Worm (Caenorhabditis elegans) whole organism, early embryonic: ENCODE data around the gene T14G8.3.

Source experiments
- B0310.2 ChIP-seq: sonication (generic microtip); optimal IDR thresholded peaks from 2 replicates; lab custom pipeline; 2016; ENCODE audit warnings: mild to moderate bottlenecking, missing genetic modification characterization, missing compliant biosample characterization
- F13C5.2 ChIP-seq: sonication (generic microtip); optimal IDR thresholded peaks from 2 replicates; lab custom pipeline; 2017; ENCODE audit warnings: mild to moderate bottlenecking, missing genetic modification characterization, inconsistent platforms, missing compliant biosample characterization
- aly-1 ChIP-seq: sonication (generic microtip); optimal IDR thresholded peaks from 2 replicates; lab custom pipeline; 2016; ENCODE audit warnings: missing genetic modification characterization, missing compliant biosample characterization
- ama-1 ChIP-seq: fragments of 150-350 bp; optimal IDR thresholded peaks from 2 replicates; lab custom pipeline; 2014
- ceh-13 ChIP-seq: fragments of 200-800 bp; sonication (Bioruptor generic); optimal IDR thresholded peaks from 2 replicates; lab custom pipeline; 2018; ENCODE audit warnings: mild to moderate bottlenecking, missing genetic modification characterization, missing compliant biosample characterization
- ceh-36 ChIP-seq: sonication (generic microtip); optimal IDR thresholded peaks from 2 replicates; lab custom pipeline; 2016; ENCODE audit warnings: missing genetic modification characterization, inconsistent platforms, missing compliant biosample characterization
- ets-7 ChIP-seq: sonication (generic microtip); optimal IDR thresholded peaks from 2 replicates; lab custom pipeline; 2016; ENCODE audit warnings: missing genotype, missing genetic modification characterization, missing compliant biosample characterization
- flt-1 ChIP-seq: fragments of 200-800 bp; sonication (Bioruptor generic); IDR thresholded peaks from 2 replicates; pipeline ENCODE4 v1.3.6; 2022; ENCODE audit warnings: missing genetic modification characterization, missing compliant biosample characterization
- hmbx-1 ChIP-seq: sonication (generic microtip); optimal IDR thresholded peaks from 2 replicates; lab custom pipeline; 2016; ENCODE audit warnings: mild to moderate bottlenecking, missing genetic modification characterization, missing compliant biosample characterization
- hmg-4 ChIP-seq: fragments of 200-800 bp; sonication (Bioruptor generic); optimal IDR thresholded peaks from 2 replicates; lab custom pipeline; 2018; ENCODE audit warnings: mild to moderate bottlenecking, missing genetic modification characterization, missing compliant biosample characterization
- hnd-1 ChIP-seq: sonication (generic microtip); optimal IDR thresholded peaks from 2 replicates; lab custom pipeline; 2016; ENCODE audit warnings: missing genetic modification characterization, missing compliant biosample characterization
- pes-1 ChIP-seq: fragments of 200-800 bp; sonication (Bioruptor generic); IDR thresholded peaks from 2 replicates; pipeline ENCODE4 v1.3.6; 2022; ENCODE audit warnings: missing genetic modification reagents, missing genetic modification characterization, missing compliant biosample characterization
- scrt-1 ChIP-seq: fragments of 200-800 bp; sonication (Bioruptor generic); IDR thresholded peaks from 2 replicates; pipeline ENCODE4 v1.3.6; 2022; ENCODE audit warnings: missing genetic modification characterization, missing compliant biosample characterization
- sea-1 ChIP-seq: fragments of 200-800 bp; sonication (Bioruptor generic); conservative IDR thresholded peaks from 2 replicates; pipeline ENCODE4 v1.3.6; 2022; ENCODE audit warnings: missing genetic modification characterization, missing compliant biosample characterization
- tbx-11 ChIP-seq: fragments of 200-800 bp; sonication (Bioruptor generic); IDR thresholded peaks from 2 replicates; pipeline ENCODE4 v1.3.6; 2022; ENCODE audit warnings: missing genetic modification characterization, missing compliant biosample characterization
- tbx-37 ChIP-seq: fragments of 200-800 bp; sonication (Bioruptor generic); conservative IDR thresholded peaks from 2 replicates; pipeline ENCODE4 v1.3.6; 2022; ENCODE audit warnings: missing genetic modification reagents, missing genetic modification characterization, missing compliant biosample characterization
- tra-4 ChIP-seq: sonication (generic microtip); optimal IDR thresholded peaks from 2 replicates; lab custom pipeline; 2017; ENCODE audit warnings: missing genetic modification characterization, missing compliant biosample characterization

Gene T14G8.3

ce11 chrX:12902057-12902652 is 41.1 kb downstream of the T14G8.3 start:
- TF ChIP-seq hmg-4 (peak; percentile 44), hnd-1 (no peak), ceh-36 (tag; lab: Kevin White, UChicago) (no peak)

- TF ChIP-seq F13C5.2 (tag; lab: Kevin White, UChicago) (peak; percentile 1), aly-1 (tag; lab: Kevin White, UChicago) (no peak)
These were observed 42.8 kb downstream of the T14G8.3 start for ce11 chrX:12903810-12904209.

ce11 chrX:12907502-12907901 is 46.5 kb downstream of the T14G8.3 start, which contains the start of gene pqn-18:
pqn-18 (plus strand) TSS chrX:12907832.
- TF ChIP-seq ceh-36 (tag; lab: Kevin White, UChicago) (no peak), scrt-1 (GFP tag; lab: Robert Waterston, UW) (no peak), flt-1 (GFP tag; lab: Robert Waterston, UW) (no peak), hmg-4 (no peak), ama-1 (lab: Kevin White, UChicago) (no peak), tbx-37 (GFP tag; lab: Robert Waterston, UW) (no peak)

- no peak for TF ChIP-seq B0310.2
- TF ChIP-seq aly-1 (tag; lab: Kevin White, UChicago), result no peak
- TF ChIP-seq hmg-4, result no peak
- TF ChIP-seq hnd-1, result no peak
- TF ChIP-seq flt-1 (GFP tag; lab: Robert Waterston, UW), result no peak
- TF ChIP-seq ceh-36 (tag; lab: Kevin White, UChicago), result no peak
These were observed 47.7 kb downstream of the T14G8.3 start for ce11 chrX:12908715-12909114.

ce11 chrX:12909910-12910309 is 48.9 kb downstream of the T14G8.3 start:
- TF ChIP-seq ets-7 (tag; lab: Kevin White, UChicago) (no peak), F13C5.2 (tag; lab: Kevin White, UChicago) (no peak), aly-1 (tag; lab: Kevin White, UChicago) (no peak), hnd-1 (no peak), ceh-13 (no peak), ceh-36 (tag; lab: Kevin White, UChicago) (no peak), tbx-37 (GFP tag; lab: Robert Waterston, UW) (no peak), B0310.2 (no peak), sea-1 (no peak), hmbx-1 (tag; lab: Kevin White, UChicago) (no peak), pes-1 (no peak), scrt-1 (GFP tag; lab: Robert Waterston, UW) (no peak), tbx-11 (GFP tag; lab: Robert Waterston, UW) (no peak), tra-4 (tag; lab: Kevin White, UChicago) (no peak), flt-1 (GFP tag; lab: Robert Waterston, UW) (no peak), ama-1 (lab: Kevin White, UChicago) (no peak), hmg-4 (no peak)

ce11 chrX:12911235-12911634 is 50.2 kb downstream of the T14G8.3 start:
- TF ChIP-seq hmbx-1 (tag; lab: Kevin White, UChicago) (no peak), sea-1 (no peak), tbx-11 (GFP tag; lab: Robert Waterston, UW) (no peak), tra-4 (tag; lab: Kevin White, UChicago) (no peak), aly-1 (tag; lab: Kevin White, UChicago) (no peak), hnd-1 (no peak), ama-1 (lab: Kevin White, UChicago) (no peak)

ce11 chrX:12912435-12912834 is 51.4 kb downstream of the T14G8.3 start:
- TF ChIP-seq pes-1 (no peak), F13C5.2 (tag; lab: Kevin White, UChicago) (no peak), hnd-1 (no peak), ceh-13 (no peak), scrt-1 (GFP tag; lab: Robert Waterston, UW) (no peak), ets-7 (tag; lab: Kevin White, UChicago) (no peak), sea-1 (no peak), aly-1 (tag; lab: Kevin White, UChicago) (no peak), tra-4 (tag; lab: Kevin White, UChicago) (no peak), tbx-11 (GFP tag; lab: Robert Waterston, UW) (no peak), B0310.2 (no peak), hmbx-1 (tag; lab: Kevin White, UChicago) (no peak), hmg-4 (no peak), ama-1 (lab: Kevin White, UChicago) (no peak), tbx-37 (GFP tag; lab: Robert Waterston, UW) (no peak), flt-1 (GFP tag; lab: Robert Waterston, UW) (no peak)

ce11 chrX:12913398-12914071 is 52.5 kb downstream of the T14G8.3 start:
- TF ChIP-seq B0310.2 (no peak), sea-1 (0 out of 2 replicates have a peak, but pooled peaks have one; percentile 37)

ce11 chrX:12914209-12914608 is 53.2 kb downstream of the T14G8.3 start:
- TF ChIP-seq tbx-37 (GFP tag; lab: Robert Waterston, UW) (no peak), ceh-13 (no peak), ama-1 (lab: Kevin White, UChicago) (no peak), flt-1 (GFP tag; lab: Robert Waterston, UW) (no peak), ceh-36 (tag; lab: Kevin White, UChicago) (no peak), hmbx-1 (tag; lab: Kevin White, UChicago) (no peak), tbx-11 (GFP tag; lab: Robert Waterston, UW) (no peak), ets-7 (tag; lab: Kevin White, UChicago) (no peak), hnd-1 (no peak), F13C5.2 (tag; lab: Kevin White, UChicago) (no peak), pes-1 (no peak)
